Fruit fly (Drosophila melanogaster): Measurements from ENCODE around the gene CG46383.

dm6 chr3R:15988353-15988752 lies 37.6 kb upstream of the CG46383 start:
- TF ChIP-seq CG8478 (optimal IDR thresholded peaks at IDR 0.05) (no peak), CTCF (optimal IDR thresholded peaks at IDR 0.05) (no peak)
